Fruit fly (Drosophila melanogaster) whole organism, embryonic: Measurements from ENCODE around the gene Ald2.

Experiments used
- Bgb ChIP-seq: fragments of 200-800 bp; sonication (Bioruptor generic); IDR thresholded peaks from 2 replicates; pipeline ENCODE4 v1.3.6; 2022; ENCODE audit warnings: missing biosample characterization, missing genetic modification characterization; ENCODE audit not compliant: partially characterized antibody
- CG10274 ChIP-seq: fragments of 200-800 bp; sonication (Bioruptor generic); optimal IDR thresholded peaks from 3 replicates; lab custom pipeline; 2017; ENCODE audit warnings: missing biosample characterization, mild to moderate bottlenecking, missing genetic modification characterization
- CG2889 ChIP-seq: fragments of 200-800 bp; sonication (Bioruptor generic); IDR thresholded peaks from 3 replicates; pipeline ENCODE4 v1.3.6; 2022; ENCODE audit warnings: missing biosample characterization, missing genetic modification characterization
- CG30020 ChIP-seq: fragments of 200-800 bp; optimal IDR thresholded peaks from 2 replicates; lab custom pipeline; 2019; ENCODE audit warnings: missing biosample characterization, mild to moderate bottlenecking, missing genetic modification characterization, moderate library complexity
- Dll ChIP-seq: fragments of 200-800 bp; sonication (Bioruptor generic); IDR thresholded peaks from 4 replicates; pipeline ENCODE4 v1.3.6; 2022; ENCODE audit warnings: missing biosample characterization, missing genetic modification characterization; ENCODE audit not compliant: partially characterized antibody
- Ets65A ChIP-seq: fragments of 200-800 bp; sonication (Bioruptor generic); peaks from one replicate; lab custom pipeline; 2016; ENCODE audit warnings: missing biosample characterization, missing genetic modification characterization
- disco-r ChIP-seq: fragments of 200-800 bp; sonication (Bioruptor generic); optimal IDR thresholded peaks from 2 replicates; lab custom pipeline; 2016; ENCODE audit warnings: missing biosample characterization, missing genetic modification characterization
- salm ChIP-seq: fragments of 200-800 bp; sonication (Bioruptor generic); optimal IDR thresholded peaks from 2 replicates; lab custom pipeline; 2018; ENCODE audit warnings: missing biosample characterization, mild to moderate bottlenecking, missing genetic modification characterization

- TF ChIP-seq salm (tag; lab: Kevin White, UChicago): no peak
- no peak for TF ChIP-seq Bgb
- no peak for TF ChIP-seq CG30020 (tag; lab: Kevin White, UChicago)
- no peak for TF ChIP-seq CG2889 (GFP tag; lab: Robert Waterston, UW)
- TF ChIP-seq Dll (GFP tag; lab: Robert Waterston, UW): no peak
- no peak for TF ChIP-seq disco-r (GFP tag; lab: Kevin White, UChicago)
- no peak for TF ChIP-seq CG10274
- TF ChIP-seq Ets65A: no peak
Measured at dm6 chr3R:26432978-26433377, 19.1 kb downstream of the Ald2 start.
